Worm (Caenorhabditis elegans): ENCODE data around the gene sru-7.

Gene sru-7

ce11 chrIV:8492242-8492641, at the start of gene sru-7:
TSS of gene sru-7 (plus strand) at chrIV:8492542.
- no peak for TF ChIP-seq unc-62 (GFP tag; optimal IDR thresholded peaks at IDR 0.05)

ce11 chrIV:8446904-8447303, 45.4 kb upstream of the sru-7 start, which contains the start of gene T01B11.1:
TSS of gene T01B11.1 (plus strand) at chrIV:8447204.
- TF ChIP-seq unc-62 (GFP tag; optimal IDR thresholded peaks at IDR 0.05): no peak

- no peak for TF ChIP-seq unc-62 (GFP tag; optimal IDR thresholded peaks at IDR 0.05)
Observed at ce11 chrIV:8449869-8450268, 42.5 kb upstream of the sru-7 start.

ce11 chrIV:8450534-8450933, 41.8 kb upstream of the sru-7 start:
- no peak for TF ChIP-seq unc-62 (GFP tag; optimal IDR thresholded peaks at IDR 0.05)

- no peak for TF ChIP-seq unc-62 (GFP tag; optimal IDR thresholded peaks at IDR 0.05)
Observed at ce11 chrIV:8451709-8452248, 40.6 kb upstream of the sru-7 start, which contains the start of gene eppl-1. TSS of gene eppl-1 (minus strand) at chrIV:8451759.

- TF ChIP-seq unc-62 (GFP tag; optimal IDR thresholded peaks at IDR 0.05): no peak
Observed at ce11 chrIV:8453178-8453577, 39.2 kb upstream of the sru-7 start.

ce11 chrIV:8454076-8454475, 38.3 kb upstream of the sru-7 start:
- no peak for TF ChIP-seq unc-62 (GFP tag; optimal IDR thresholded peaks at IDR 0.05)

- no peak for TF ChIP-seq unc-62 (GFP tag; optimal IDR thresholded peaks at IDR 0.05)
Observed at ce11 chrIV:8456899-8457298, 35.4 kb upstream of the sru-7 start, which contains the start of gene syx-4. TSS of gene syx-4 (plus strand) at chrIV:8457280.

- no peak for TF ChIP-seq unc-62 (GFP tag; optimal IDR thresholded peaks at IDR 0.05)
Observed at ce11 chrIV:8460208-8460607, 32.1 kb upstream of the sru-7 start, which contains the start of gene ant-1.4. TSS of gene ant-1.4 (minus strand) at chrIV:8460308.

- TF ChIP-seq unc-62 (GFP tag; optimal IDR thresholded peaks at IDR 0.05): no peak
Observed at ce11 chrIV:8461177-8461576, 31.2 kb upstream of the sru-7 start.

- TF ChIP-seq unc-62 (GFP tag; optimal IDR thresholded peaks at IDR 0.05): no peak
Observed at ce11 chrIV:8462376-8462775, 30.0 kb upstream of the sru-7 start.

- no peak for TF ChIP-seq unc-62 (GFP tag; optimal IDR thresholded peaks at IDR 0.05)
Observed at ce11 chrIV:8463069-8463468, 29.3 kb upstream of the sru-7 start.

ce11 chrIV:8463716-8464115, 28.6 kb upstream of the sru-7 start, which contains the start of gene str-176:
TSS of gene str-176 (minus strand) at chrIV:8463816.
- no peak for TF ChIP-seq unc-62 (GFP tag; optimal IDR thresholded peaks at IDR 0.05)

ce11 chrIV:8464187-8464586, 28.2 kb upstream of the sru-7 start:
- TF ChIP-seq unc-62 (GFP tag; optimal IDR thresholded peaks at IDR 0.05): no peak

- no peak for TF ChIP-seq unc-62 (GFP tag; optimal IDR thresholded peaks at IDR 0.05)
Observed at ce11 chrIV:8472493-8472892, 19.8 kb upstream of the sru-7 start, which contains the start of gene oat-1. TSS of gene oat-1 (minus strand) at chrIV:8472593.

ce11 chrIV:8473756-8474155, 18.6 kb upstream of the sru-7 start, which contains the start of gene C28C12.11:
TSS of gene C28C12.11 (plus strand) at chrIV:8474056.
- no peak for TF ChIP-seq unc-62 (GFP tag; optimal IDR thresholded peaks at IDR 0.05)

ce11 chrIV:8475030-8475679, 17.2 kb upstream of the sru-7 start:
- TF ChIP-seq unc-62 (GFP tag; optimal IDR thresholded peaks at IDR 0.05): no peak
